Fruit fly (Drosophila melanogaster) whole organism, wandering third instar larva: ENCODE measurements around the gene Trxr1.
A peak's percentile ranks its signal among the peaks of the same experiment; 100 is the strongest.

ENCODE experiments used
- GATAd ChIP-seq: sonication (Bioruptor generic); optimal IDR thresholded peaks from 2 replicates; lab custom pipeline; 2016; ENCODE audit warnings: missing biosample characterization, missing genetic modification characterization
- Rel ChIP-seq, 2 experiments: fragments of 200-800 bp; sonication (Bioruptor generic) in 1 of 2; optimal IDR thresholded peaks; 2 replicates in 1 of 2; 3 replicates in 1 of 2; lab custom pipeline; 2016 to 2019; ENCODE audit warnings: mild to moderate bottlenecking in 2 of 2, missing biosample characterization in 2 of 2, missing genetic modification characterization in 2 of 2, moderate library complexity in 1 of 2
- br ChIP-seq: fragments of 200-800 bp; sonication (Bioruptor generic); optimal IDR thresholded peaks from 2 replicates; lab custom pipeline; 2016; ENCODE audit warnings: missing biosample characterization, missing genetic modification characterization
- psq ChIP-seq: fragments of 200-800 bp; sonication (Bioruptor generic); optimal IDR thresholded peaks from 3 replicates; lab custom pipeline; 2017; ENCODE audit warnings: missing biosample characterization, mild to moderate bottlenecking, missing genetic modification characterization, moderate library complexity
- usp ChIP-seq: fragments of >200 bp; optimal IDR thresholded peaks from 2 replicates; lab custom pipeline; 2017; ENCODE audit warnings: missing biosample characterization, missing genetic modification characterization

DNA sequence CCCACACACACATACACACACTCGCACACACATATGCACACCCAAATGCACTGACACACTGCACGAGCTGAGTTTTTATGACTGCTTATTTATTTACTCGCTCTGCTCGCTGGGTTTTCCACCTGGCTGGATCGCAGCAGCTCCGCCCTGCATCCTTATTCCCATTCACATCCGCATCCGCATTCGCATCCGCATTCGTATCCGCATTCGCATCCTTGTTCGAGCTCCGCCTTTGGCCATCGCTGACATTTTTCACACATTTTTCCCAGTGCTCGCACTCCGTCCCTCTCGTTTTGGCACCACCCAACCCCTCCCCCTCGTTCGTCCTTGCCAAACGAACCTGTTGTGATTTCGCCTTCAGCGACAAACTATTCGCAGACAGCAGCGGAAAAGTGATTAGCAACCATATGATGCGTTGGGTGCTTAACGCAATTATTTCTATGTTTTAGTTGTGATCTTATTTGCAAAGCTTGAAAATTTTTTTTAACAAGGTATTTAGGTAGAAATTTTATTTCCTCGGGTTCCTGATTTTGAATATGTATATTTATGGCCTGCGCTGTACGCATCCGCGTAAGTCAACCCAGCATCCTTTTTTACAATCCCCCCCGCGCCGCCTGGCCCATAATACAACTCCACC lies 31.1 kb upstream of the Trxr1 start:
- TF ChIP-seq GATAd (GFP tag; lab: Kevin White, UChicago) (no peak), Rel (GFP tag; optimal IDR thresholded peaks at IDR 0.05; lab: Kevin White, UChicago) (no peak), Rel (tag; optimal IDR thresholded peaks at IDR 0.05; lab: Kevin White, UChicago) (no peak), br (GFP tag; lab: Kevin White, UChicago) (peak; percentile 36), psq (GFP tag; lab: Kevin White, UChicago) (peak; percentile 9), usp (GFP tag; lab: Kevin White, UChicago) (no peak)
